Worm (Caenorhabditis elegans): ENCODE measurements around the gene str-247.

The str-247 gene

DNA sequence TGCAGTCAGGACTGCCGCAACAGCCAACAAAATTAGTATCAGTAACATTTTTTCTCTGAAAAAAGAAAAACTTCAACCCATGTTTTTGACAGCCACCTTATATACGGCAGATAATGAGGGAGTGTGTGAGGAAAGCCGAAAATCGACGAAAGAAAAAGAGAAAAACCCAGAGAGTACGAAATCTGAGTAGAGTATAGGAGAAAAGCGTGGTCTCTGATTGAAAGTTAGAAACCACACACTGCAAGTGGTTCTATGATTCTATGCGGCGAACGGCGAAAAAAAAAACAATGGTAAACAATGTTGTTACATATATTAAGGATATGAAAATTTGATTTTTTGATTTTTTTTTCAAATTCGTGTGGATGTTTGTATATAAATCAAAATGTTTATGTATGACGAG lies 13.9 kb downstream of the str-247 start, which contains the start of gene cyp-34A8 (continued):
- TF ChIP-seq zfp-3 (GFP tag; conservative IDR thresholded peaks at IDR 0.05) (no peak), php-3 (GFP tag; IDR thresholded peaks at IDR 0.05) (no peak), daf-8 (GFP tag; IDR thresholded peaks at IDR 0.05) (no peak), ctbp-1 (GFP tag; IDR thresholded peaks at IDR 0.05) (no peak), lir-3 (tag; optimal IDR thresholded peaks at IDR 0.05) (no peak), F44E2.7 (GFP tag; IDR thresholded peaks at IDR 0.05) (no peak), pqm-1 (tag; optimal IDR thresholded peaks at IDR 0.05) (no peak), saeg-2 (GFP tag; IDR thresholded peaks at IDR 0.05) (no peak), lin-1 (GFP tag; IDR thresholded peaks at IDR 0.05) (no peak), unc-130 (GFP tag; optimal IDR thresholded peaks at IDR 0.05) (no peak), hlh-30 (tag; optimal IDR thresholded peaks at IDR 0.05; ENCODE audit: insufficient read depth) (no peak), mdl-1 (tag; optimal IDR thresholded peaks at IDR 0.05) (peak in 1 of 2 experiments; percentile 24), snpc-4 (tag; optimal IDR thresholded peaks at IDR 0.05) (no peak), T20F7.1 (GFP tag; optimal IDR thresholded peaks at IDR 0.05) (no peak)

DNA sequence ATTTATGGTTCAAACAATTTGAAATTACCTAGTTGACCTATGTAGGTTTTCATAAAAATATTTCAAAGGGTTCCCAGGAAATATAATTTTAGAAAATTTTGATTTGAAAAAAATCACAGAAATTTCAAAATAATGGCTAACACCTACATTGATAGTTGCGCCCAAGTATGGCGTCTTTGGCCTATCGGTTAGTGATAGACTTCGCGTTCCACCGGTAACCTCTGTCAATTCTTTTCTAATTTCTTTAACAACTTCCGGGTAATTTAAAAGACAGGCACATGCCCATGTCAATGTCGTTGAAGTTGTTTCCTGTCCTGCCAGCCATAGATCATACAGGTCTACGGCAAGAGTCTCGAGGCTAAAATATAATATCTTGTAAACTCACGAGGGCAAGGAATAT lies 15.1 kb downstream of the str-247 start:
- TF ChIP-seq D1046.2 (GFP tag; IDR thresholded peaks at IDR 0.05): no peak
- no peak for TF ChIP-seq vab-7 (GFP tag; IDR thresholded peaks at IDR 0.05)
- TF ChIP-seq unc-62 (GFP tag; optimal IDR thresholded peaks at IDR 0.05 in 1 of 2): peak in 1 of 2 experiments; percentile 95
- no peak for TF ChIP-seq unc-62 (tag; optimal IDR thresholded peaks at IDR 0.05)
- TF ChIP-seq lin-13 (GFP tag; optimal IDR thresholded peaks at IDR 0.05): no peak

DNA sequence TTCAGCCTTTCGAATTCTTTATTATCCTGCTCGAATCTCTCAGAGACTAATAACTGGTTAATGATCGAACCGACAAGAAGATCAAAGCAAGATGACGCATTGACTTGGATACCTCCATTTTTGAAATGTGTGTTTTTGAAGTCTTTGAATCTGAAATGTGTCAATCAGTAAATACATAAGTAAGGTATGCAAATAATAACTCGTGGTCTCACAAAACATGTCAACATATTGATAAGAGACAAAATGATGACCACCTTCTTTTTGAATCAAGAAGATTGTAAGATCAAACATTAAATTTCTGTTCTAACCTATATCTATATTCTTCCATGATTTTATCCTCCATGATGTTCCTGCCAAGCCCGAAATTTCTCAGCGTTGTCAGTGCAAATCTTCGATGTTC lies 15.8 kb downstream of the str-247 start:
- no peak for TF ChIP-seq ama-1 (optimal IDR thresholded peaks at IDR 0.05)
- TF ChIP-seq hlh-11 (tag; optimal IDR thresholded peaks at IDR 0.05): peak; percentile 23
- peak; percentile 3 for TF ChIP-seq nhr-102 (tag; optimal IDR thresholded peaks at IDR 0.05)
- peak; percentile 47 for TF ChIP-seq dve-1 (tag; optimal IDR thresholded peaks at IDR 0.05; ENCODE audit: insufficient read depth)
- TF ChIP-seq dmd-6 (GFP tag; IDR thresholded peaks at IDR 0.05): peak; percentile 61
- TF ChIP-seq ceh-82 (tag; optimal IDR thresholded peaks at IDR 0.05): no peak
- TF ChIP-seq lir-3 (tag; optimal IDR thresholded peaks at IDR 0.05): no peak
- TF ChIP-seq R02D3.7 (tag; optimal IDR thresholded peaks at IDR 0.05): no peak
- peak; percentile 67 for TF ChIP-seq nhr-77 (tag; optimal IDR thresholded peaks at IDR 0.05)
- TF ChIP-seq daf-16 (GFP tag; optimal IDR thresholded peaks at IDR 0.05): no peak
- peak; percentile 97 for TF ChIP-seq daf-16 (tag; optimal IDR thresholded peaks at IDR 0.05)
- peak; percentile 75 for TF ChIP-seq nhr-28 (tag; optimal IDR thresholded peaks at IDR 0.05)

DNA sequence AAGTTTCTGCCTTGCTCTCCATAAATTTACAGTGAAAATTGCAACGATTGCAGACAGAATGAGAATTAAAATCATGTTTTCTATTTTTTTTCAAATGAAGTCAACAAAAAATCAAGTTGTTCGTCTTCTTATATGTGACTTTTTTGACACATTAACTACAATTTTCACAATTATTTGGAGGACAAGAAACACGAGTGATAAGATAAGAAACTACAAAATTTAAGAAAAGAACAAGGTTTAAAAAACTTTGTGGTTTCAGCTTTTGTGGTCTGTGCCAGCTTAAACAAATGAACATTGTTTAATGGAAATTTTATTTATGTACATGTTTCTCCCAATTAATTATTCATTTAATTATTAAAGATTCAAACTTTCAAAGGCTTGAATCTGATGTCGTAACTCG lies 16.6 kb downstream of the str-247 start, which contains the start of gene cyp-34A9:
Gene cyp-34A9, minus strand, starts transcription at position 131 of the 400 bp plus-strand sequence.
- TF ChIP-seq unc-39 (tag; optimal IDR thresholded peaks at IDR 0.05): no peak
- no peak for TF ChIP-seq egl-43 (GFP tag; IDR thresholded peaks at IDR 0.05)
- TF ChIP-seq zfp-3 (GFP tag; conservative IDR thresholded peaks at IDR 0.05): no peak
- no peak for TF ChIP-seq zfp-2 (tag; optimal IDR thresholded peaks at IDR 0.05)
- no peak for TF ChIP-seq gei-8 (GFP tag; optimal IDR thresholded peaks at IDR 0.05)
- no peak for TF ChIP-seq mdl-1 (tag; optimal IDR thresholded peaks at IDR 0.05)
- TF ChIP-seq lin-39 (tag; optimal IDR thresholded peaks at IDR 0.05): no peak
- peak; percentile 64 for TF ChIP-seq pqm-1 (tag; optimal IDR thresholded peaks at IDR 0.05)
- no peak for TF ChIP-seq ceh-44 (GFP tag; IDR thresholded peaks at IDR 0.05)
- no peak for TF ChIP-seq nhr-237 (tag; optimal IDR thresholded peaks at IDR 0.05)
- no peak for TF ChIP-seq daf-12 (tag; optimal IDR thresholded peaks at IDR 0.05)
- TF ChIP-seq fos-1 (tag; optimal IDR thresholded peaks at IDR 0.05): no peak
- TF ChIP-seq snpc-4 (tag; optimal IDR thresholded peaks at IDR 0.05): no peak
- TF ChIP-seq rbr-2 (tag; optimal IDR thresholded peaks at IDR 0.05): no peak
- no peak for TF ChIP-seq ceh-32 (tag; optimal IDR thresholded peaks at IDR 0.05; ENCODE audit: poor library complexity)
- TF ChIP-seq spr-1 (tag; optimal IDR thresholded peaks at IDR 0.05): no peak
- no peak for TF ChIP-seq vab-7 (GFP tag; IDR thresholded peaks at IDR 0.05)
- TF ChIP-seq lsy-2 (tag; optimal IDR thresholded peaks at IDR 0.05): no peak
- TF ChIP-seq dmd-8 (GFP tag; IDR thresholded peaks at IDR 0.05): no peak
- TF ChIP-seq dmd-6 (GFP tag; IDR thresholded peaks at IDR 0.05): peak; percentile 84
- TF ChIP-seq nhr-25 (tag; optimal IDR thresholded peaks at IDR 0.05; ENCODE audit: borderline replicate concordance, insufficient read depth): no peak
- no peak for TF ChIP-seq R02D3.7 (tag; optimal IDR thresholded peaks at IDR 0.05)
- TF ChIP-seq egl-27 (tag; optimal IDR thresholded peaks at IDR 0.05): no peak
- TF ChIP-seq fkh-10 (GFP tag; optimal IDR thresholded peaks at IDR 0.05): no peak
- peak; percentile 75 for TF ChIP-seq dve-1 (tag; optimal IDR thresholded peaks at IDR 0.05; ENCODE audit: insufficient read depth)
- TF ChIP-seq mxl-2 (GFP tag; conservative IDR thresholded peaks at IDR 0.05): no peak
